Worm (Caenorhabditis elegans): ENCODE data around the gene noca-1.
A peak's percentile ranks its signal among the peaks of the same experiment; 100 is the strongest.

Gene noca-1

ce11 chrV:13120097-13120496, 32.6 kb upstream of the noca-1 start, which contains the start of gene max-1:
Gene max-1 (minus strand): TSS chrV:13120220.
- no peak for TF ChIP-seq lin-13 (GFP tag; optimal IDR thresholded peaks at IDR 0.05)
- no peak for TF ChIP-seq egl-27 (tag; optimal IDR thresholded peaks at IDR 0.05)
- no peak for TF ChIP-seq elt-1 (tag; optimal IDR thresholded peaks at IDR 0.05)

- TF ChIP-seq lsy-2 (tag; optimal IDR thresholded peaks at IDR 0.05) (no peak), Y55F3AM.14 (GFP tag; optimal IDR thresholded peaks at IDR 0.05) (no peak), elt-1 (tag; optimal IDR thresholded peaks at IDR 0.05) (no peak), ama-1 (optimal IDR thresholded peaks at IDR 0.05) (no peak), ceh-16 (tag; optimal IDR thresholded peaks at IDR 0.05) (no peak), ceh-82 (tag; optimal IDR thresholded peaks at IDR 0.05) (no peak), ztf-4 (tag; optimal IDR thresholded peaks at IDR 0.05) (no peak), unc-39 (tag; optimal IDR thresholded peaks at IDR 0.05) (no peak), nhr-12 (tag; optimal IDR thresholded peaks at IDR 0.05) (no peak), unc-62 (GFP tag; optimal IDR thresholded peaks at IDR 0.05) (no peak), unc-55 (GFP tag; optimal IDR thresholded peaks at IDR 0.05) (no peak), gmeb-1 (tag; optimal IDR thresholded peaks at IDR 0.05) (no peak), elt-3 (tag; optimal IDR thresholded peaks at IDR 0.05) (no peak), nhr-6 (tag; optimal IDR thresholded peaks at IDR 0.05) (no peak), sem-4 (tag; optimal IDR thresholded peaks at IDR 0.05) (no peak), alr-1 (tag; optimal IDR thresholded peaks at IDR 0.05) (no peak)
Observed at ce11 chrV:13121266-13121665, 31.5 kb upstream of the noca-1 start.

- TF ChIP-seq peb-1 (tag; optimal IDR thresholded peaks at IDR 0.05) (no peak), egl-27 (tag; optimal IDR thresholded peaks at IDR 0.05) (no peak), ztf-1 (GFP tag; conservative IDR thresholded peaks at IDR 0.05) (no peak), unc-39 (tag; optimal IDR thresholded peaks at IDR 0.05) (no peak), lin-39 (tag; optimal IDR thresholded peaks at IDR 0.05) (no peak), R02D3.7 (tag; optimal IDR thresholded peaks at IDR 0.05) (no peak), nhr-21 (tag; optimal IDR thresholded peaks at IDR 0.05) (no peak), nhr-10 (tag; optimal IDR thresholded peaks at IDR 0.05) (no peak), ceh-16 (tag; optimal IDR thresholded peaks at IDR 0.05) (no peak), nhr-237 (tag; optimal IDR thresholded peaks at IDR 0.05) (no peak), sem-4 (tag; optimal IDR thresholded peaks at IDR 0.05) (no peak), mbf-1 (tag; optimal IDR thresholded peaks at IDR 0.05) (no peak)
Observed at ce11 chrV:13129895-13130294, 22.8 kb upstream of the noca-1 start, which contains the start of gene eat-6. Gene eat-6 (minus strand): TSS chrV:13129995.

- TF ChIP-seq dmd-4 (tag; optimal IDR thresholded peaks at IDR 0.05) (no peak), unc-62 (GFP tag; optimal IDR thresholded peaks at IDR 0.05) (no peak), nhr-21 (tag; optimal IDR thresholded peaks at IDR 0.05) (peak; percentile 16), nhr-6 (tag; optimal IDR thresholded peaks at IDR 0.05) (no peak), skn-1 (tag; optimal IDR thresholded peaks at IDR 0.05) (no peak), aly-2 (tag; optimal IDR thresholded peaks at IDR 0.05) (no peak), ztf-4 (tag; optimal IDR thresholded peaks at IDR 0.05) (no peak), nhr-77 (tag; optimal IDR thresholded peaks at IDR 0.05) (no peak), snpc-4 (tag; optimal IDR thresholded peaks at IDR 0.05) (no peak), ceh-82 (tag; optimal IDR thresholded peaks at IDR 0.05) (no peak), R02D3.7 (tag; optimal IDR thresholded peaks at IDR 0.05) (no peak), ztf-1 (GFP tag; conservative IDR thresholded peaks at IDR 0.05) (no peak), zag-1 (tag; optimal IDR thresholded peaks at IDR 0.05) (peak; percentile 81), sma-9 (GFP tag; optimal IDR thresholded peaks at IDR 0.05) (peak; percentile 57), sma-9 (tag; optimal IDR thresholded peaks at IDR 0.05) (no peak), sem-4 (tag; optimal IDR thresholded peaks at IDR 0.05) (peak; percentile 44), elt-1 (tag; optimal IDR thresholded peaks at IDR 0.05) (no peak), unc-39 (tag; optimal IDR thresholded peaks at IDR 0.05) (peak; percentile 37), fos-1 (tag; optimal IDR thresholded peaks at IDR 0.05) (peak; percentile 64), ama-1 (optimal IDR thresholded peaks at IDR 0.05) (no peak), lsy-2 (tag; optimal IDR thresholded peaks at IDR 0.05) (peak in 1 of 2 experiments; percentile 44), mdl-1 (tag; optimal IDR thresholded peaks at IDR 0.05) (no peak), elt-3 (tag; optimal IDR thresholded peaks at IDR 0.05) (no peak), F13H6.1 (tag; optimal IDR thresholded peaks at IDR 0.05) (peak; percentile 79), nhr-237 (tag; optimal IDR thresholded peaks at IDR 0.05) (no peak), nhr-129 (tag; optimal IDR thresholded peaks at IDR 0.05) (peak; percentile 88), peb-1 (tag; optimal IDR thresholded peaks at IDR 0.05) (no peak), lin-13 (GFP tag; optimal IDR thresholded peaks at IDR 0.05) (peak; percentile 12), nhr-10 (tag; optimal IDR thresholded peaks at IDR 0.05) (no peak), unc-55 (GFP tag; optimal IDR thresholded peaks at IDR 0.05) (peak; percentile 78), sma-3 (GFP tag; optimal IDR thresholded peaks at IDR 0.05) (no peak), crh-2 (tag; optimal IDR thresholded peaks at IDR 0.05) (peak; percentile 74), lin-11 (tag; optimal IDR thresholded peaks at IDR 0.05) (peak; percentile 73), C34F6.9 (tag; optimal IDR thresholded peaks at IDR 0.05) (peak; percentile 74), mab-5 (tag; optimal IDR thresholded peaks at IDR 0.05) (peak; percentile 17)
Observed at ce11 chrV:13130439-13130840, 22.3 kb upstream of the noca-1 start.
